Fruit fly (Drosophila melanogaster): ENCODE data around the gene CG45095.

DNA sequence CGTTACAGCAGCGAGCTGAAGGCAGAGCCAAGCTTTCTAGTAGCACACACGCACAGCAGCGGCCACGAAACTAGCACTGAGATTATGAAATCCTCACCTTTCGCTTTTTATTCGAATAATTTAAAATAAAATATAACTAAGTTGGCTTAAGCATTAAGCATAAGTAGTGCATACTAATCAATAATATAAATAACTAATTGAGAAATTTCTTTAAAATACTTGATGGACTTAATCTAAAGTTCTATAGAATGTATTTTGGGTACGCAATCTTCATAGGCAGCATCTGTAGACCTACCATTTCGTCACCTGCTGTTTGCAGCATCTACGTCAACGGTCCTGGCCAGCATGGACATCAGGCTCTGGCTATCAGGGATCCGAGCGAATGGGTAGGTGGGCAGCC lies 50.0 kb downstream of the CG45095 start:
- no peak for TF ChIP-seq psq (optimal IDR thresholded peaks at IDR 0.05)
- TF ChIP-seq Myc (optimal IDR thresholded peaks at IDR 0.05) = no peak
- TF ChIP-seq h (optimal IDR thresholded peaks at IDR 0.05) = no peak
- TF ChIP-seq ttk (optimal IDR thresholded peaks at IDR 0.05) = no peak

Data from Kc167 (cell line).